Fruit fly (Drosophila melanogaster) whole organism, embryonic: ENCODE data around the gene Synd.
A peak's percentile ranks its signal among the peaks of the same experiment; 100 is the strongest.

ENCODE experiments used
- CG11504 ChIP-seq: fragments of 200-800 bp; sonication (Bioruptor generic); optimal IDR thresholded peaks from 3 replicates; lab custom pipeline; 2019; ENCODE audit warnings: missing biosample characterization, mild to moderate bottlenecking, missing genetic modification characterization, moderate library complexity
- CG12071 ChIP-seq: fragments of 200-800 bp; sonication (Bioruptor generic); optimal IDR thresholded peaks from 3 replicates; lab custom pipeline; 2018; ENCODE audit warnings: missing biosample characterization, mild to moderate bottlenecking, missing genetic modification characterization
- CG12391 ChIP-seq: fragments of 200-800 bp; sonication (Bioruptor generic); optimal IDR thresholded peaks from 3 replicates; lab custom pipeline; 2018; ENCODE audit warnings: missing biosample characterization, mild to moderate bottlenecking, missing genetic modification characterization, moderate library complexity
- CG12659 ChIP-seq: fragments of 200-800 bp; sonication (Bioruptor generic); optimal IDR thresholded peaks from 3 replicates; lab custom pipeline; 2017; ENCODE audit warnings: mild to moderate bottlenecking, missing biosample characterization, missing genetic modification reagents, missing genetic modification characterization
- CG13287 ChIP-seq: fragments of 200-800 bp; sonication (Bioruptor generic); IDR thresholded peaks from 2 replicates; pipeline ENCODE4 v1.3.6; 2022; ENCODE audit warnings: missing biosample characterization, missing genetic modification characterization; ENCODE audit not compliant: partially characterized antibody
- CG13775 ChIP-seq: fragments of 200-800 bp; sonication (Bioruptor generic); optimal IDR thresholded peaks from 3 replicates; lab custom pipeline; 2017; ENCODE audit warnings: missing biosample characterization, mild to moderate bottlenecking, missing genetic modification characterization
- CG14667 ChIP-seq: fragments of 200-800 bp; sonication (Bioruptor generic); IDR thresholded peaks from 2 replicates; pipeline ENCODE4 v1.3.6; 2022; ENCODE audit warnings: missing biosample characterization, missing genetic modification characterization
- CG16815 ChIP-seq: fragments of 200-800 bp; sonication (Bioruptor generic); optimal IDR thresholded peaks from 3 replicates; lab custom pipeline; 2017; ENCODE audit warnings: missing biosample characterization, mild to moderate bottlenecking, missing genetic modification characterization
- CG16863 ChIP-seq: fragments of 200-800 bp; sonication (Bioruptor generic); optimal IDR thresholded peaks from 3 replicates; lab custom pipeline; 2016; ENCODE audit warnings: missing biosample characterization, missing genetic modification characterization
- CG1792 ChIP-seq: fragments of 200-800 bp; sonication (Bioruptor generic); optimal IDR thresholded peaks from 2 replicates; lab custom pipeline; 2016; ENCODE audit warnings: missing biosample characterization, missing genetic modification characterization
- CG2202 ChIP-seq: fragments of 200-800 bp; sonication (Bioruptor generic); optimal IDR thresholded peaks from 2 replicates; lab custom pipeline; 2018; ENCODE audit warnings: missing biosample characterization, mild to moderate bottlenecking, missing genetic modification characterization
- CG2889 ChIP-seq: fragments of 200-800 bp; sonication (Bioruptor generic); IDR thresholded peaks from 3 replicates; pipeline ENCODE4 v1.3.6; 2022; ENCODE audit warnings: missing biosample characterization, missing genetic modification characterization
- CG32532 ChIP-seq: fragments of 200-800 bp; sonication (Bioruptor generic); IDR thresholded peaks from 2 replicates; pipeline ENCODE4 v1.3.6; 2022; ENCODE audit warnings: missing biosample characterization, missing genetic modification characterization
- CG3726 ChIP-seq: fragments of 200-800 bp; sonication (Bioruptor generic); IDR thresholded peaks from 3 replicates; pipeline ENCODE4, ENCODE4 v1.3.6; 2022; ENCODE audit warnings: missing biosample characterization, missing genetic modification characterization
- CG3847 ChIP-seq: fragments of 200-800 bp; sonication (Bioruptor generic); IDR thresholded peaks from 2 replicates; pipeline ENCODE4 v1.3.6; 2022; ENCODE audit warnings: missing biosample characterization, missing genetic modification characterization
- CG6175 ChIP-seq: fragments of 200-800 bp; sonication (Bioruptor generic); IDR thresholded peaks from 3 replicates; pipeline ENCODE4 v1.3.6; 2022; ENCODE audit warnings: missing biosample characterization, missing genetic modification characterization
- CG6654 ChIP-seq: fragments of 200-800 bp; sonication (Bioruptor generic); optimal IDR thresholded peaks from 2 replicates; lab custom pipeline; 2017; ENCODE audit warnings: missing biosample characterization, mild to moderate bottlenecking, missing genetic modification characterization
- CG6813 ChIP-seq: fragments of 200-800 bp; sonication (Bioruptor generic); optimal IDR thresholded peaks from 2 replicates; lab custom pipeline; 2017; ENCODE audit warnings: missing biosample characterization, missing genetic modification characterization, mild to moderate bottlenecking, moderate library complexity, missing genetic modification reagents
- CTCF ChIP-seq: fragments of 200-800 bp; sonication (Bioruptor generic); optimal IDR thresholded peaks from 2 replicates; lab custom pipeline; 2017; ENCODE audit warnings: missing biosample characterization, mild to moderate bottlenecking, missing genetic modification characterization, moderate library complexity
- Chrac-16 ChIP-seq: fragments of 200-800 bp; sonication (Bioruptor generic); optimal IDR thresholded peaks from 3 replicates; lab custom pipeline; 2016; ENCODE audit warnings: missing biosample characterization, missing genetic modification characterization
- CoRest ChIP-seq: fragments of 200-800 bp; sonication (Bioruptor generic); optimal IDR thresholded peaks from 3 replicates; lab custom pipeline; 2018; ENCODE audit warnings: missing biosample characterization, mild to moderate bottlenecking, missing genetic modification characterization, moderate library complexity
- Dip3 ChIP-seq: fragments of 200-800 bp; sonication (Bioruptor generic); optimal IDR thresholded peaks from 3 replicates; lab custom pipeline; 2016; ENCODE audit warnings: missing biosample characterization, missing genetic modification characterization
- Gsc ChIP-seq: fragments of 200-800 bp; sonication (Bioruptor generic); IDR thresholded peaks from 2 replicates; pipeline ENCODE4 v1.3.6; 2022; ENCODE audit warnings: missing biosample characterization, missing genetic modification characterization
- HLH54F ChIP-seq: fragments of 200-800 bp; sonication (Bioruptor generic); optimal IDR thresholded peaks from 3 replicates; lab custom pipeline; 2016; ENCODE audit warnings: missing biosample characterization, missing genetic modification characterization
- Kr ChIP-seq: fragments of 200-800 bp; sonication (Bioruptor generic); optimal IDR thresholded peaks from 2 replicates; lab custom pipeline; 2017; ENCODE audit warnings: missing biosample characterization, mild to moderate bottlenecking, missing genetic modification characterization
- MBD-R2 ChIP-seq: fragments of 200-800 bp; sonication (Bioruptor generic); IDR thresholded peaks from 2 replicates; pipeline ENCODE4 v1.3.6; 2022; ENCODE audit warnings: missing biosample characterization, missing genetic modification characterization
- Myb ChIP-seq: fragments of 200-800 bp; sonication (Bioruptor generic); optimal IDR thresholded peaks from 2 replicates; lab custom pipeline; 2016; ENCODE audit warnings: missing biosample characterization, missing genetic modification characterization
- NC2β ChIP-seq: fragments of 200-800 bp; sonication (Bioruptor generic); optimal IDR thresholded peaks from 2 replicates; lab custom pipeline; 2016; ENCODE audit warnings: missing biosample characterization, missing genetic modification characterization
- Rfx ChIP-seq: fragments of 200-800 bp; sonication (Bioruptor generic); IDR thresholded peaks from 2 replicates; pipeline ENCODE4 v1.3.6; 2022; ENCODE audit warnings: missing biosample characterization, missing genetic modification characterization
- Stat92E ChIP-seq, 3 experiments: fragments of >200 bp in 2 of 3; fragments of 200-800 bp in 1 of 3; sonication (Bioruptor generic) in 1 of 3; optimal IDR thresholded peaks; 2 replicates each; lab custom pipeline; 2017 to 2019; ENCODE audit warnings: missing biosample characterization in 3 of 3, missing genetic modification characterization in 3 of 3, mild to moderate bottlenecking in 1 of 3, moderate library complexity in 1 of 3
- Xbp1 ChIP-seq: fragments of 200-800 bp; sonication (Bioruptor generic); optimal IDR thresholded peaks from 3 replicates; lab custom pipeline; 2016; ENCODE audit warnings: missing biosample characterization, mild to moderate bottlenecking, missing genetic modification characterization
- chif ChIP-seq, 2 experiments: fragments of 200-800 bp; sonication (Bioruptor generic); optimal IDR thresholded peaks; 3 replicates each; lab custom pipeline; 2016; ENCODE audit warnings: missing biosample characterization in 2 of 2, missing genetic modification characterization in 2 of 2
- ci ChIP-seq: fragments of 200-800 bp; sonication (Bioruptor generic); IDR thresholded peaks from 3 replicates; pipeline ENCODE4 v1.3.6; 2022; ENCODE audit warnings: missing biosample characterization, missing genetic modification characterization
- crc ChIP-seq: fragments of 200-800 bp; sonication (Bioruptor generic); optimal IDR thresholded peaks from 2 replicates; lab custom pipeline; 2016; ENCODE audit warnings: missing biosample characterization, missing genetic modification characterization
- dan ChIP-seq: fragments of 200-800 bp; sonication (Bioruptor generic); IDR thresholded peaks from 2 replicates; pipeline ENCODE4 v1.3.6; 2022; ENCODE audit warnings: missing biosample characterization, missing genetic modification characterization
- dimm ChIP-seq: fragments of 200-800 bp; sonication (Bioruptor generic); IDR thresholded peaks from 2 replicates; pipeline ENCODE4 v1.3.6; 2022; ENCODE audit warnings: missing biosample characterization, missing genetic modification characterization
- esg ChIP-seq: fragments of 200-800 bp; sonication (Bioruptor generic); conservative IDR thresholded peaks from 2 replicates; pipeline ENCODE4 v1.3.6; 2022; ENCODE audit warnings: missing biosample characterization, missing genetic modification characterization
- fd3F ChIP-seq: fragments of 200-800 bp; sonication (Bioruptor generic); optimal IDR thresholded peaks from 2 replicates; lab custom pipeline; 2018; ENCODE audit warnings: missing biosample characterization, mild to moderate bottlenecking, missing genetic modification characterization, moderate library complexity
- fd96Cb ChIP-seq: fragments of 200-800 bp; sonication (Bioruptor generic); optimal IDR thresholded peaks from 2 replicates; lab custom pipeline; 2018; ENCODE audit warnings: missing biosample characterization, mild to moderate bottlenecking, missing genetic modification characterization, moderate library complexity
- gfzf ChIP-seq: fragments of 200-800 bp; sonication (Bioruptor generic); optimal IDR thresholded peaks from 2 replicates; lab custom pipeline; 2016; ENCODE audit warnings: missing biosample characterization, mild to moderate bottlenecking, missing genetic modification characterization, moderate library complexity
- grn ChIP-seq: fragments of 200-800 bp; sonication (Bioruptor generic); optimal IDR thresholded peaks from 3 replicates; lab custom pipeline; 2017; ENCODE audit warnings: missing biosample characterization, missing genetic modification characterization
- kay ChIP-seq: fragments of 200-800 bp; sonication (Bioruptor generic); optimal IDR thresholded peaks from 2 replicates; lab custom pipeline; 2016; ENCODE audit warnings: missing biosample characterization, missing genetic modification characterization
- ken ChIP-seq: fragments of 200-800 bp; sonication (Bioruptor generic); IDR thresholded peaks from 3 replicates; pipeline ENCODE4 v1.3.6; 2022; ENCODE audit warnings: missing biosample characterization, missing genetic modification characterization
- mld ChIP-seq: fragments of 200-800 bp; sonication (Bioruptor generic); IDR thresholded peaks from 3 replicates; pipeline ENCODE4 v1.3.6; 2022; ENCODE audit warnings: missing biosample characterization, missing genetic modification characterization; ENCODE audit not compliant: partially characterized antibody
- nmo ChIP-seq: fragments of 200-800 bp; sonication (Bioruptor generic); optimal IDR thresholded peaks from 2 replicates; lab custom pipeline; 2018; ENCODE audit warnings: missing biosample characterization, mild to moderate bottlenecking, missing genetic modification characterization, moderate library complexity
- otp ChIP-seq: fragments of 200-800 bp; sonication (Bioruptor generic); IDR thresholded peaks from 3 replicates; pipeline ENCODE4, ENCODE4 v1.3.6; 2022; ENCODE audit warnings: missing biosample characterization, missing genetic modification characterization
- pfk ChIP-seq: fragments of 200-800 bp; sonication (Bioruptor generic); optimal IDR thresholded peaks from 2 replicates; lab custom pipeline; 2018; ENCODE audit warnings: missing biosample characterization, mild to moderate bottlenecking, missing genetic modification characterization, moderate library complexity
- salm ChIP-seq: fragments of 200-800 bp; sonication (Bioruptor generic); optimal IDR thresholded peaks from 2 replicates; lab custom pipeline; 2018; ENCODE audit warnings: missing biosample characterization, mild to moderate bottlenecking, missing genetic modification characterization
- toy ChIP-seq: fragments of 200-800 bp; sonication (Bioruptor generic); IDR thresholded peaks from 2 replicates; pipeline ENCODE4 v1.3.6; 2022; ENCODE audit warnings: missing biosample characterization, missing genetic modification characterization
- vnd ChIP-seq: fragments of 200-800 bp; sonication (Bioruptor generic); IDR thresholded peaks from 3 replicates; pipeline ENCODE4 v1.3.6; 2022; ENCODE audit warnings: missing biosample characterization, missing genetic modification characterization; ENCODE audit not compliant: partially characterized antibody

The Synd gene

DNA sequence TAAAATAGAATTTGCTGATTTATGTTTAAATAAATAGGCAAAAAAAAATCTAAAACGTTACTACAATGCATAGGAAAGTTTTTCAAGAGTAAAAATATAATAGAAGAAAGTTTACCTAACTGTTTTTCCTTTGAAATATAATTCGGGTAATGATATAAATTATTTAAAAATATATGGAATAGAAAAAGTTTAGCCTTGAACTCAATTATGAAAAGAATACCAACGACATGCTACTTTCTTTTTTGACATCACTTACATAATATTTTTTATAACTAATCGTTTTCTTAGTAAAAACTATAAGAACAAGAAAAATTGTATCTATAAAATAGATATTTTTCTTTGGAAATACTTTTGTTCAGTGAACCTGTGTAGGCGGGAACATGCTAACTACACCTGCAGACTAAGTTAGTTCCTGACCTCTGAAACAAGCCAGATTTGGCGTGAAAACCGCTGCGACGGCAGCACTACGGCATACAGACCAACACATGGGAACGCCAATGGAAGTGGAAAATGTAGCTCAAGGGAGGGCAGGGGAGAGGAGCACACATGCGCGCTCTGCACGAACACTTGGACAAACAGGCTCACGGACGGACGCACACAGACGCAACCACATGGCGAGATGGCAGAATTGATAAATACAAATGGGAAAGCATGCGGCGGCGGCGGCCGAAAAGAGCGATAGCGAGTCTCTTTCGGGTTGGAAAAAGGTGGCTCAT lies 3.0 kb upstream of the Synd start (continued):
- TF ChIP-seq vnd (GFP tag; lab: Robert Waterston, UW) (no peak), Dip3 (GFP tag; lab: Kevin White, UChicago) (no peak), fd3F (GFP tag; lab: Kevin White, UChicago) (no peak), kay (GFP tag; lab: Kevin White, UChicago) (no peak), CG16815 (GFP tag; lab: Kevin White, UChicago) (peak; percentile 41), CG6813 (GFP tag; lab: Kevin White, UChicago) (no peak), CG16863 (no peak), ci (GFP tag; lab: Robert Waterston, UW) (peak; percentile 76; the same call in 2 of the 3 replicates), pfk (GFP tag; lab: Kevin White, UChicago) (no peak), Xbp1 (GFP tag; lab: Kevin White, UChicago) (no peak), toy (no peak), Stat92E (GFP tag; optimal IDR thresholded peaks at IDR 0.05; lab: Kevin White, UChicago) (no peak), CG13287 (GFP tag; lab: Robert Waterston, UW) (peak; percentile 20; the same call in 1 of the 2 replicates), CG11504 (tag; lab: Kevin White, UChicago) (peak; percentile 59), HLH54F (GFP tag; lab: Kevin White, UChicago) (no peak), CG13775 (GFP tag; lab: Kevin White, UChicago) (peak; percentile 32), CG12391 (peak; percentile 45), salm (tag; lab: Kevin White, UChicago) (no peak), nmo (GFP tag; lab: Kevin White, UChicago) (peak; percentile 53), CG3726 (GFP tag; lab: Robert Waterston, UW) (no peak), ken (GFP tag; lab: Robert Waterston, UW) (no peak), CG14667 (GFP tag; lab: Robert Waterston, UW) (no peak), CG12071 (no peak), CG1792 (GFP tag; lab: Kevin White, UChicago) (no peak), CG32532 (GFP tag; lab: Robert Waterston, UW) (peak; percentile 53), CG3847 (GFP tag; lab: Robert Waterston, UW) (0 out of 2 replicates have a peak, but pooled peaks have one; percentile 18), NC2β (GFP tag; lab: Kevin White, UChicago) (no peak), crc (GFP tag; lab: Kevin White, UChicago) (no peak), chif (GFP tag; optimal IDR thresholded peaks at IDR 0.05; lab: Kevin White, UChicago) (no peak), CTCF (GFP tag; lab: Kevin White, UChicago) (no peak), otp (GFP tag; lab: Robert Waterston, UW) (0 out of 3 replicates have a peak, but pooled peaks have one; percentile 9), Rfx (GFP tag; lab: Robert Waterston, UW) (peak; percentile 78), fd96Cb (tag; lab: Kevin White, UChicago) (peak; percentile 17), grn (GFP tag; lab: Kevin White, UChicago) (peak; percentile 98), esg (GFP tag; lab: Robert Waterston, UW) (peak; percentile 27), CoRest (tag; lab: Kevin White, UChicago) (peak; percentile 53), dan (GFP tag; lab: Robert Waterston, UW) (no peak), CG2202 (tag; lab: Kevin White, UChicago) (no peak), Gsc (no peak), CG12659 (GFP tag; lab: Kevin White, UChicago) (peak; percentile 33), CG6654 (GFP tag; lab: Kevin White, UChicago) (no peak), Kr (GFP tag; lab: Kevin White, UChicago) (no peak), gfzf (GFP tag; lab: Kevin White, UChicago) (no peak), Chrac-16 (no peak), dimm (GFP tag; lab: Robert Waterston, UW) (no peak), MBD-R2 (GFP tag; lab: Robert Waterston, UW) (peak; percentile 17; the same call in 1 of the 2 replicates), mld (no peak), CG6175 (GFP tag; lab: Robert Waterston, UW) (0 out of 3 replicates have a peak, but pooled peaks have one; percentile 41), Myb (no peak), CG2889 (GFP tag; lab: Robert Waterston, UW) (no peak)
